Fruit fly (Drosophila melanogaster): ENCODE results near the gene Krn.

Krn gene

dm6 chr3L:17610896-17611711 lies 43.0 kb downstream of the Krn start (continued):
- TF ChIP-seq stwl (tag; optimal IDR thresholded peaks at IDR 0.05) (no peak), CG10209 (GFP tag; optimal IDR thresholded peaks at IDR 0.05) (peak; percentile 72), ci (GFP tag; IDR thresholded peaks at IDR 0.05) (no peak), CG10979 (tag; optimal IDR thresholded peaks at IDR 0.05) (peak; percentile 88), nau (GFP tag; optimal IDR thresholded peaks at IDR 0.05) (peak; percentile 45), tin (GFP tag; optimal IDR thresholded peaks at IDR 0.05) (peak; percentile 58), emc (GFP tag; optimal IDR thresholded peaks at IDR 0.05) (no peak), Spps (tag; optimal IDR thresholded peaks at IDR 0.05) (peak; percentile 67), CG12104 (GFP tag; optimal IDR thresholded peaks at IDR 0.05) (peak; percentile 47), CG33557 (GFP tag; optimal IDR thresholded peaks at IDR 0.05) (peak; percentile 72), CG10543 (GFP tag; optimal IDR thresholded peaks at IDR 0.05) (no peak), Optix (GFP tag; IDR thresholded peaks at IDR 0.05) (no peak), CG18764 (GFP tag; optimal IDR thresholded peaks at IDR 0.05) (peak; percentile 27), D (optimal IDR thresholded peaks at IDR 0.05) (no peak), D (GFP tag; optimal IDR thresholded peaks at IDR 0.05) (peak; percentile 83), Ptx1 (GFP tag; IDR thresholded peaks at IDR 0.05) (peak; percentile 31; the same call in 1 of the 2 replicates), run (tag; optimal IDR thresholded peaks at IDR 0.05) (no peak), chif (GFP tag; optimal IDR thresholded peaks at IDR 0.05) (peak in 1 of 2 experiments; percentile 22), CG16815 (GFP tag; optimal IDR thresholded peaks at IDR 0.05) (peak; percentile 68), Max (GFP tag; optimal IDR thresholded peaks at IDR 0.05) (peak; percentile 23), odd (GFP tag; optimal IDR thresholded peaks at IDR 0.05) (peak; percentile 71), NC2α (GFP tag; optimal IDR thresholded peaks at IDR 0.05) (no peak), HLHmδ (GFP tag; optimal IDR thresholded peaks at IDR 0.05) (no peak), hkb (optimal IDR thresholded peaks at IDR 0.05) (no peak), hkb (GFP tag; IDR thresholded peaks at IDR 0.05) (peak; percentile 51; the same call in 1 of the 2 replicates), CG11504 (tag; optimal IDR thresholded peaks at IDR 0.05) (peak; percentile 84), unpg (GFP tag; optimal IDR thresholded peaks at IDR 0.05) (peak; percentile 58), CG5180 (GFP tag; optimal IDR thresholded peaks at IDR 0.05) (peak; percentile 23), CG11560 (tag; IDR thresholded peaks at IDR 0.05) (0 out of 3 replicates have a peak, but pooled peaks have one; percentile 25), CG6654 (GFP tag; optimal IDR thresholded peaks at IDR 0.05) (peak; percentile 65), Xrp1 (GFP tag; IDR thresholded peaks at IDR 0.05) (peak; percentile 70), CG2116 (GFP tag; optimal IDR thresholded peaks at IDR 0.05) (peak; percentile 38), CG13775 (GFP tag; optimal IDR thresholded peaks at IDR 0.05) (peak; percentile 68), oc (tag; optimal IDR thresholded peaks at IDR 0.05) (peak; percentile 9), ems (GFP tag; optimal IDR thresholded peaks at IDR 0.05) (no peak), fd64A (GFP tag; optimal IDR thresholded peaks at IDR 0.05) (no peak), lab (GFP tag; optimal IDR thresholded peaks at IDR 0.05) (peak; percentile 33), CG8765 (GFP tag; IDR thresholded peaks at IDR 0.05) (no peak), CG12219 (GFP tag; optimal IDR thresholded peaks at IDR 0.05) (no peak), sc (optimal IDR thresholded peaks at IDR 0.05) (no peak), sc (GFP tag; optimal IDR thresholded peaks at IDR 0.05) (peak; percentile 86), CG13296 (GFP tag; optimal IDR thresholded peaks at IDR 0.05) (peak; percentile 19), gem (tag; optimal IDR thresholded peaks at IDR 0.05) (peak; percentile 84), Med (GFP tag) (peak; percentile 21), CG14710 (tag; optimal IDR thresholded peaks at IDR 0.05) (peak; percentile 87), CG6791 (GFP tag; IDR thresholded peaks at IDR 0.05; ENCODE audit: partially characterized antibody) (no peak), CG13287 (GFP tag; IDR thresholded peaks at IDR 0.05; ENCODE audit: partially characterized antibody) (no peak), HmgD (GFP tag; optimal IDR thresholded peaks at IDR 0.05) (no peak), CG2202 (tag; optimal IDR thresholded peaks at IDR 0.05) (peak; percentile 63)

All from whole organism, embryonic.